Worm (Caenorhabditis elegans): ENCODE results near the gene F56D5.6.

DNA sequence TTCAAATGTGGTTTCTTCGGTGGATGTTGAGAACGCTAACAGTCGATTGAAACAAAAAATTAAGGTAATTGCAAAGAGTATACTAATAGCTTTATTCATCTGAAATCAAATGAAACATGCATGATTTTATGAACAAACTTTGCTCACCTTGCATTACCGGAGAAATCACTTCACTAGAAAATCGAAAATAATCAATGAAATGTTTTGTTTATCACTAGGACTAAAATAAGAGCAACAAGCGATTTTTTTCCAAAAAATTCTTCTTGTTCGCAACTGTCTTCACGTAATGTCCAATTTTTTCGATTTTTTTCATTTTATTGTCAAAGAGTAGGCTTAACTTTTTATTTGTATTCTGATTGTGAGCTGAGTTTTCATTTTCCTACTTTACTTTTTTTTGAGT is 20.7 kb downstream of the F56D5.6 start, which contains the start of gene F56D5.9:
- TF ChIP-seq mdl-1 (tag; optimal IDR thresholded peaks at IDR 0.05) (no peak), unc-39 (tag; optimal IDR thresholded peaks at IDR 0.05) (no peak), sdz-12 (GFP tag; optimal IDR thresholded peaks at IDR 0.05) (no peak), Y48G9A.11 (GFP tag; IDR thresholded peaks at IDR 0.05) (no peak), nhr-76 (tag; optimal IDR thresholded peaks at IDR 0.05) (no peak), nhr-111 (GFP tag; optimal IDR thresholded peaks at IDR 0.05) (no peak)
